Worm (Caenorhabditis elegans) whole organism, L1 larva: ENCODE measurements around the gene T24C4.2.

ENCODE experiments used
- C16A3.4 ChIP-seq: fragments of 150-350 bp; optimal IDR thresholded peaks from 2 replicates; lab custom pipeline; 2014; ENCODE audit warnings: missing biosample characterization, missing genetic modification characterization
- C34B4.2 ChIP-seq: sonication (generic microtip); optimal IDR thresholded peaks from 2 replicates; lab custom pipeline; 2017; ENCODE audit warnings: mild to moderate bottlenecking, missing genetic modification characterization, missing compliant biosample characterization
- Y116A8C.19 ChIP-seq: sonication (generic microtip); optimal IDR thresholded peaks from 2 replicates; lab custom pipeline; 2016; ENCODE audit warnings: missing compliant biosample characterization, missing genetic modification characterization, borderline replicate concordance
- alr-1 ChIP-seq: fragments of 200-800 bp; sonication (Bioruptor generic); optimal IDR thresholded peaks from 2 replicates; lab custom pipeline; 2018; ENCODE audit warnings: borderline replicate concordance, mild to moderate bottlenecking, missing genetic modification characterization, missing compliant biosample characterization
- blmp-1 ChIP-seq: fragments of 150-350 bp; optimal IDR thresholded peaks from 2 replicates; lab custom pipeline; 2014; ENCODE audit warnings: missing biosample characterization, missing genetic modification characterization
- ceh-63 ChIP-seq: fragments of 200-800 bp; sonication (Bioruptor generic); optimal IDR thresholded peaks from 2 replicates; lab custom pipeline; 2018; ENCODE audit warnings: mild to moderate bottlenecking, missing genetic modification characterization, missing compliant biosample characterization
- ceh-8 ChIP-seq: fragments of 200-800 bp; sonication (Bioruptor generic); optimal IDR thresholded peaks from 2 replicates; lab custom pipeline; 2018; ENCODE audit warnings: mild to moderate bottlenecking, missing genetic modification characterization, moderate library complexity, missing compliant biosample characterization
- ceh-82 ChIP-seq, 3 experiments: fragments of 150-350 bp in 1 of 3; sonication (generic microtip) in 2 of 3; optimal IDR thresholded peaks; 2 replicates each; lab custom pipeline; 2014 to 2017; ENCODE audit warnings: missing biosample characterization in 3 of 3, missing genetic modification characterization in 3 of 3
- ceh-88 ChIP-seq: fragments of 200-800 bp; sonication (Bioruptor generic); IDR thresholded peaks from 2 replicates; pipeline ENCODE4 v1.3.6; 2022; ENCODE audit warnings: missing genetic modification characterization, missing compliant biosample characterization
- ceh-90 ChIP-seq: sonication (generic microtip); optimal IDR thresholded peaks from 2 replicates; lab custom pipeline; 2016; ENCODE audit warnings: missing genetic modification characterization, missing compliant biosample characterization
- dpl-1 ChIP-seq, 3 experiments: fragments of 150-350 bp in 2 of 3; sonication (generic microtip) in 1 of 3; optimal IDR thresholded peaks; 2 replicates each; lab custom pipeline; 2014 to 2017; ENCODE audit warnings: missing biosample characterization in 3 of 3, missing genetic modification characterization in 3 of 3, missing genetic modification reagents in 3 of 3
- efl-1 ChIP-seq, 4 experiments: fragments of 150-350 bp; optimal IDR thresholded peaks in 3 of 4; peaks in 1 of 4; 1 replicate in 1 of 4; 2 replicates in 3 of 4; lab custom pipeline; 2014; ENCODE audit warnings: missing biosample characterization in 2 of 4, missing genetic modification characterization in 2 of 4, missing genetic modification reagents in 2 of 4
- efl-3 ChIP-seq: fragments of 200-800 bp; sonication (Bioruptor generic); optimal IDR thresholded peaks from 2 replicates; lab custom pipeline; 2018; ENCODE audit warnings: mild to moderate bottlenecking, missing genetic modification characterization, missing compliant biosample characterization
- elt-3 ChIP-seq, 6 experiments: fragments of 150-350 bp in 1 of 6; sonication (generic microtip); optimal IDR thresholded peaks; 2 replicates each; lab custom pipeline; 2017 to 2018; ENCODE audit warnings: missing biosample characterization in 6 of 6, missing genetic modification characterization in 6 of 6, inconsistent platforms in 1 of 6
- ets-5 ChIP-seq: fragments of 200-800 bp; sonication (Bioruptor generic); IDR thresholded peaks from 2 replicates; pipeline ENCODE4 v1.3.6; 2022; ENCODE audit warnings: missing genetic modification characterization, missing compliant biosample characterization
- fkh-10 ChIP-seq: sonication (generic microtip); optimal IDR thresholded peaks from 2 replicates; lab custom pipeline; 2017; ENCODE audit warnings: missing biosample characterization, missing genetic modification reagents, missing genetic modification characterization
- fkh-4 ChIP-seq: sonication (generic microtip); optimal IDR thresholded peaks from 2 replicates; lab custom pipeline; 2016; ENCODE audit warnings: missing compliant biosample characterization, missing genetic modification characterization, borderline replicate concordance
- fkh-8 ChIP-seq: sonication (generic microtip); optimal IDR thresholded peaks from 2 replicates; lab custom pipeline; 2016; ENCODE audit warnings: mild to moderate bottlenecking, missing genetic modification characterization, missing compliant biosample characterization
- fos-1 ChIP-seq: fragments of 150-350 bp; optimal IDR thresholded peaks from 2 replicates; lab custom pipeline; 2014; ENCODE audit warnings: missing biosample characterization, missing genetic modification characterization
- hlh-17 ChIP-seq: fragments of 200-800 bp; sonication (Bioruptor generic); optimal IDR thresholded peaks from 2 replicates; lab custom pipeline; 2018; ENCODE audit warnings: missing genetic modification characterization, mild to moderate bottlenecking, missing compliant biosample characterization, moderate library complexity, borderline replicate concordance
- hpl-2 ChIP-seq: fragments of 150-350 bp; optimal IDR thresholded peaks from 2 replicates; lab custom pipeline; 2014; ENCODE audit warnings: missing biosample characterization, missing genetic modification reagents, missing genetic modification characterization
- irx-1 ChIP-seq: sonication (generic microtip); optimal IDR thresholded peaks from 2 replicates; lab custom pipeline; 2016; ENCODE audit warnings: missing genetic modification characterization, missing compliant biosample characterization
- isw-1 ChIP-seq: fragments of 200-800 bp; sonication (Bioruptor generic); IDR thresholded peaks from 2 replicates; pipeline ENCODE4 v1.3.6; 2022; ENCODE audit warnings: missing genetic modification characterization, missing compliant biosample characterization
- lin-13 ChIP-seq: fragments of 150-350 bp; optimal IDR thresholded peaks from 2 replicates; lab custom pipeline; 2014; ENCODE audit warnings: missing biosample characterization, missing genetic modification reagents, missing genetic modification characterization
- lin-14 ChIP-seq: fragments of 200-800 bp; sonication (Bioruptor generic); optimal IDR thresholded peaks from 2 replicates; lab custom pipeline; 2018; ENCODE audit warnings: mild to moderate bottlenecking, missing genetic modification characterization, moderate library complexity, missing compliant biosample characterization
- lin-35 ChIP-seq, 2 experiments: fragments of 150-350 bp; optimal IDR thresholded peaks; 2 replicates each; lab custom pipeline; 2014; ENCODE audit warnings: missing biosample characterization in 2 of 2, missing genetic modification characterization in 2 of 2, missing genetic modification reagents in 2 of 2
- lin-39 ChIP-seq: fragments of 150-350 bp; optimal IDR thresholded peaks from 2 replicates; lab custom pipeline; 2014; ENCODE audit warnings: missing biosample characterization, missing genetic modification reagents, missing genetic modification characterization
- mab-9 ChIP-seq: fragments of 200-800 bp; sonication (Bioruptor generic); IDR thresholded peaks from 2 replicates; pipeline ENCODE4 v1.3.6; 2022; ENCODE audit warnings: missing genetic modification reagents, missing genetic modification characterization, missing compliant biosample characterization
- mef-2 ChIP-seq: fragments of 150-350 bp; optimal IDR thresholded peaks from 2 replicates; lab custom pipeline; 2014; ENCODE audit warnings: missing biosample characterization, missing genetic modification characterization
- nhr-11 ChIP-seq: fragments of 150-350 bp; optimal IDR thresholded peaks from 2 replicates; lab custom pipeline; 2014; ENCODE audit warnings: missing biosample characterization, missing genetic modification characterization
- nhr-20 ChIP-seq: sonication (generic microtip); optimal IDR thresholded peaks from 2 replicates; lab custom pipeline; 2016; ENCODE audit warnings: mild to moderate bottlenecking, missing genetic modification characterization, missing compliant biosample characterization
- nhr-237 ChIP-seq: fragments of 150-350 bp; optimal IDR thresholded peaks from 2 replicates; lab custom pipeline; 2014; ENCODE audit warnings: missing biosample characterization, missing genetic modification characterization
- nhr-28 ChIP-seq: fragments of 150-350 bp; optimal IDR thresholded peaks from 2 replicates; lab custom pipeline; 2014; ENCODE audit warnings: missing biosample characterization, missing genetic modification characterization
- nhr-71 ChIP-seq: sonication (generic microtip); optimal IDR thresholded peaks from 2 replicates; lab custom pipeline; 2016; ENCODE audit warnings: mild to moderate bottlenecking, missing genetic modification characterization, moderate library complexity, missing compliant biosample characterization
- nhr-85 ChIP-seq: sonication (generic microtip); peaks from one replicate; lab custom pipeline; 2016; ENCODE audit warnings: missing genetic modification characterization, inconsistent platforms, missing compliant biosample characterization
- pqm-1 ChIP-seq: sonication (generic microtip); optimal IDR thresholded peaks from 3 replicates; lab custom pipeline; 2017; ENCODE audit warnings: missing biosample characterization, missing genetic modification characterization
- skn-1 ChIP-seq: fragments of 150-350 bp; optimal IDR thresholded peaks from 2 replicates; lab custom pipeline; 2014; ENCODE audit warnings: missing biosample characterization, missing genetic modification characterization
- unc-130 ChIP-seq: fragments of 150-350 bp; optimal IDR thresholded peaks from 2 replicates; lab custom pipeline; 2017; ENCODE audit warnings: missing biosample characterization, missing genetic modification characterization, inconsistent platforms
- unc-62 ChIP-seq: fragments of 150-350 bp; optimal IDR thresholded peaks from 2 replicates; lab custom pipeline; 2014; ENCODE audit warnings: missing biosample characterization, missing genetic modification reagents, missing genetic modification characterization
- vab-15 ChIP-seq: sonication (generic microtip); optimal IDR thresholded peaks from 2 replicates; lab custom pipeline; 2017; ENCODE audit warnings: missing genotype, mild to moderate bottlenecking, missing genetic modification characterization, missing compliant biosample characterization
- xbp-1 ChIP-seq: sonication (generic microtip); optimal IDR thresholded peaks from 2 replicates; lab custom pipeline; 2016; ENCODE audit warnings: missing genetic modification characterization, missing compliant biosample characterization
- zag-1 ChIP-seq: fragments of 150-350 bp; optimal IDR thresholded peaks from 2 replicates; lab custom pipeline; 2014; ENCODE audit warnings: missing biosample characterization, missing genetic modification characterization
- zip-4 ChIP-seq: fragments of 200-800 bp; sonication (Bioruptor generic); optimal IDR thresholded peaks from 2 replicates; lab custom pipeline; 2018; ENCODE audit warnings: mild to moderate bottlenecking, missing genetic modification characterization, moderate library complexity, missing compliant biosample characterization
- ztf-11 ChIP-seq, 2 experiments: sonication (generic microtip); optimal IDR thresholded peaks; 2 replicates each; lab custom pipeline; 2016 to 2017; ENCODE audit warnings: missing genetic modification characterization in 2 of 2, missing biosample characterization in 1 of 2, missing compliant biosample characterization in 1 of 2

T24C4.2 gene

DNA sequence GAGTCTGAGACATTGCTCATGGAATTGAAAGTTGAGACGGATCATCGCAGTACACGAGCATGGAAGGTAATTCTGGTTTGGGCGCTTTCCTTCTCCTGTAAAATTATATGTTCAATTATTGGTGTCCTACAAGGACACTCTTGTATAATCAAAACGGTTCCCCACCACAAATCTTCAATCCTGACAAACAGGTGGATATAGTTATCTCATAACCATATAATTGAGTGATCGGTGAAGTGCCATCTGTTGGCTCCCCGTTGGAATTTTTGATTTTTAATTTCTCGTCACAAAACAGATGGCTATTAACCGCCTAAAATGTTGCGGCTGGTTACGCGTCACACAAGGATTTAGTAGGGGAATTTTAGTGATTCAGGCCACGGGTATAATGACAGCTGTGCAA lies 903 bp downstream of the T24C4.2 start:
- TF ChIP-seq fkh-10 (GFP tag; lab: Kevin White, UChicago) (no peak), ztf-11 (tag; optimal IDR thresholded peaks at IDR 0.05; lab: Kevin White, UChicago) (peak in 1 of 2 experiments; percentile 45)
- TF ChIP-seq, all 84 proteins: peak for 1

DNA sequence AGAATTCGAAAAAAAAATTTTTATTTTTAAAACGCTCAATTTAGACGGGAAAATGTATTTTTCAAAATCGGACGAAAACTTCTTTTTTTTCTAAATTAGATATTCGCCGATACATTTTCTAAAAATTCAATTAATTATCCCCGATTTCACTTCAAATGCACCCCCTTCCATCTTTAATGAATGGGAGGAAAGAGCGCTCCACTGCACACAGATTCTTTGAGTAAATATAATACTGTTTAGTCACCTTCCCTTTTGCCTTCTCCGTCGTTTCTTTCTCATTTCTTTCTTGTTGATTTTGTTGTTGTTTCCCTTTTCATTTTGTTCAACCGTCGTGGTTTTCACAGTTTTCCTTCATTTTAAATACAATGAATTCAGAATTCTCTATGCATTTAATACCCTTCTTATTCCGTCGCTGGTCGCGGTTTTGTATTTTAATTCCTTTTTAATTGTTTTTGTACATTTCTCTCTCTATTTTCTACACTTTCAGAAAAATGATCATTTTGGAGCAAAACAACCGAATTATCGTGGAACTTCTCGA lies 7.9 kb downstream of the T24C4.2 start, which contains the start of gene arx-4:
arx-4 (plus strand) TSS at position 488 of the 538 bp plus-strand sequence.
- TF ChIP-seq hpl-2 (GFP tag; lab: Kevin White, UChicago) = no peak
- peak; percentile 66 for TF ChIP-seq blmp-1 (tag; lab: Kevin White, UChicago)
- TF ChIP-seq fos-1 (tag; lab: Kevin White, UChicago) = peak; percentile 10
- peak; percentile 13 for TF ChIP-seq nhr-20
- no peak for TF ChIP-seq efl-1 (optimal IDR thresholded peaks at IDR 0.05; lab: Kevin White, UChicago)
- peak; percentile 16 to 84 for TF ChIP-seq efl-1 (GFP tag; optimal IDR thresholded peaks at IDR 0.05 in 1 of 2; lab: Kevin White, UChicago)
- TF ChIP-seq lin-35 (GFP tag; optimal IDR thresholded peaks at IDR 0.05; lab: Kevin White, UChicago) = peak in 1 of 2 experiments; percentile 26
- no peak for TF ChIP-seq nhr-28
- peak; percentile 8 for TF ChIP-seq irx-1
- peak in 1 of 3 experiments; percentile 26 for TF ChIP-seq dpl-1 (GFP tag; optimal IDR thresholded peaks at IDR 0.05; lab: Kevin White, UChicago)
- TF ChIP-seq nhr-71 = peak; percentile 11
- TF ChIP-seq skn-1 (tag; lab: Kevin White, UChicago) = peak; percentile 41
- no peak for TF ChIP-seq fkh-8 (tag; lab: Kevin White, UChicago)
- no peak for TF ChIP-seq mab-9 (GFP tag; lab: Robert Waterston, UW)
- no peak for TF ChIP-seq ceh-8 (GFP tag; lab: Kevin White, UChicago)
- TF ChIP-seq, all 84 proteins: peak for 9

DNA sequence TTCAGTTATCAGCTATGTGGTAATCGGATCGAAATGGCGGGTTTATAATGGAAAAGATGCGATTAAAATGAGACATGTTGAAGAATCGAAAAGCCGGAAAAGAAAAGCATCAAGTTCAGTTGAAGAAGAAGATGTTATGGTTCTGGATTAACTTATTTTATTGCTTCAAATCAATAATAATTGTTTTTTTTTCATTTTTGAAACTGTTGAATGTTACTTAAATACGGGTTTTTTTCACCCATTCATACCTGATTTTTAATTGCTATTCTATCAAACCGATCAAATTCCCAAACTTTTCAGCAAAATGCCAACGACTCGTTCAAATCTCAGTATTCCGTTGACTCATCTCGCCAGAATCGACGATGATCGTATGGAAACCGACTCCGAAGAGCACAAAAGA lies 9.9 kb downstream of the T24C4.2 start, which contains the start of gene exos-4.2:
exos-4.2 (plus strand) TSS at position 301 of the 400 bp plus-strand sequence.
- TF ChIP-seq mef-2 (tag; lab: Kevin White, UChicago) = no peak
- no peak for TF ChIP-seq ets-5 (GFP tag; lab: Robert Waterston, UW)
- TF ChIP-seq xbp-1 (tag; lab: Kevin White, UChicago) = no peak
- no peak for TF ChIP-seq zip-4 (GFP tag; lab: Kevin White, UChicago)
- no peak for TF ChIP-seq ceh-63 (GFP tag; lab: Kevin White, UChicago)
- TF ChIP-seq alr-1 (tag; lab: Kevin White, UChicago) = no peak
- no peak for TF ChIP-seq lin-13 (GFP tag; lab: Kevin White, UChicago)
- no peak for TF ChIP-seq Y116A8C.19
- TF ChIP-seq fos-1 (tag; lab: Kevin White, UChicago) = no peak
- no peak for TF ChIP-seq nhr-28
- TF ChIP-seq lin-39 (tag; lab: Kevin White, UChicago) = no peak
- TF ChIP-seq ceh-90 (tag; lab: Kevin White, UChicago) = no peak
- no peak for TF ChIP-seq hlh-17 (GFP tag; lab: Kevin White, UChicago)

DNA sequence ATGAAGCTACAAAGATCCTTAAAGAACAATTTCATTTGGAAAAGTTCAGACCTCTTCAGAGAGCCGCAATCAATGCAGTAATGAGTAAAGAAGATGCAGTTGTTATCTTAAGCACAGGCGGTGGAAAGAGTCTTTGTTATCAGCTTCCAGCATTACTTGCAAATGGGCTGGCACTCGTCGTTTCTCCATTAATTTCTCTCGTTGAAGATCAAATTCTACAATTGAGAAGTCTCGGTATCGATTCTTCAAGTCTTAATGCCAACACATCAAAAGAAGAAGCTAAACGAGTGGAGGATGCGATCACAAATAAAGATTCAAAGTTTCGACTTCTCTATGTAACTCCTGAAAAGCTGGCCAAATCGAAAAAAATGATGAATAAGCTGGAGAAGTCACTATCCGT lies 12.9 kb downstream of the T24C4.2 start:
- TF ChIP-seq elt-3 (tag; optimal IDR thresholded peaks at IDR 0.05; lab: Kevin White, UChicago) (no peak), blmp-1 (tag; lab: Kevin White, UChicago) (no peak), pqm-1 (tag; lab: Kevin White, UChicago) (no peak), vab-15 (tag; lab: Kevin White, UChicago) (no peak), unc-130 (tag; lab: Kevin White, UChicago) (no peak), ceh-88 (GFP tag; lab: Robert Waterston, UW) (no peak)

DNA sequence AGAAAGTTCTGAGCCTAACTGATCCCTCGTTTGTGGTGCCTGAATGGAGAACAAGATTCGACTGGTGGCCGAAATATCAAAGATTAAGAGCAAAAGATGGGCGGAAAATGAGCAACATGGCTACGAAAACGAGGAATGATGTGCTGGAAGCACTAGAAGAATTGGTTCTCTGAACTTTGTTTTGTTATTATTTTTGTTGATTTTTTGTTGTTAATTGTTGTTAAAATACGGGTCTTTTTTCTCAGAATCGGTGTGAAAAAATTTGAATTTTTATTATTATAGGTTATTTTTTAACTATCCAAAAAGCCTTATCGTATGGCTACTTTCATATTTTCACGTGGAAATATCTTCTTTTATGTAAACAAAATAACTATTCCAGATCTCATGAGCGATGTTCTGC lies 13.5 kb downstream of the T24C4.2 start, which contains the start of gene K02F3.12:
K02F3.12 (plus strand) TSS at position 301 of the 400 bp plus-strand sequence.
- TF ChIP-seq zag-1 (no peak), isw-1 (GFP tag; lab: Robert Waterston, UW) (no peak), dpl-1 (GFP tag; optimal IDR thresholded peaks at IDR 0.05; lab: Kevin White, UChicago) (no peak), lin-14 (GFP tag; lab: Kevin White, UChicago) (no peak), nhr-71 (no peak), xbp-1 (tag; lab: Kevin White, UChicago) (no peak), ceh-82 (tag; optimal IDR thresholded peaks at IDR 0.05; lab: Kevin White, UChicago) (no peak), unc-62 (GFP tag; lab: Kevin White, UChicago) (no peak), nhr-11 (tag; lab: Kevin White, UChicago) (no peak), nhr-237 (tag; lab: Kevin White, UChicago) (no peak), fkh-4 (tag; lab: Kevin White, UChicago) (no peak), nhr-85 (tag; lab: Kevin White, UChicago) (no peak), unc-130 (tag; lab: Kevin White, UChicago) (no peak), C16A3.4 (no peak), elt-3 (tag; optimal IDR thresholded peaks at IDR 0.05; lab: Kevin White, UChicago) (no peak), C34B4.2 (tag; lab: Kevin White, UChicago) (no peak), efl-3 (GFP tag; lab: Kevin White, UChicago) (no peak), irx-1 (no peak)
